Worm (Caenorhabditis elegans): ENCODE results near the gene acs-6.

Gene acs-6

ce11 chrII:7024897-7025852 is 36.7 kb upstream of the acs-6 start, which contains the start of gene znf-598 (continued):
- TF ChIP-seq gei-17 (GFP tag; optimal IDR thresholded peaks at IDR 0.05), result no peak

DNA sequence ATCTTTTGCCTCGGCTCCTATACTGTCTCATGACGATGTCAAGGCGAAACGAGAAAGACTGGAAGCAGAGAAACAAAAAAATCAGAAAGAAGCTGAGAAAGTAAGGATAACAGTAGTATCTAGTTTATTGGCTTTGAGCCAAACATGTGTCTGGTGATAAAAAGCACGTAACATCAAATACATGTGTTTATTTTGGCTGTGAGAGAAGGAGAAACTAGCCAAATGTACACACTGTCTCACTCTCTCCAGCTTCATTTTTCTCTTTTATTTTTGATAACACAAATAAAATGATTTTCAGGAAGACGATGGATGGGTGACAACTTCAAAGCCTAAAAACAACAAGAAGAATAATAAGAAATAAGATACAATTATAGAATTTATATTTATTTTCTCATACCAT is 32.3 kb upstream of the acs-6 start:
- TF ChIP-seq ama-1 (optimal IDR thresholded peaks at IDR 0.05), result no peak
- TF ChIP-seq ama-1 (GFP tag; optimal IDR thresholded peaks at IDR 0.05), result no peak
- TF ChIP-seq nhr-179 (tag; optimal IDR thresholded peaks at IDR 0.05), result no peak
- no peak for TF ChIP-seq xnd-1 (tag; optimal IDR thresholded peaks at IDR 0.05)
- no peak for TF ChIP-seq ccch-3 (GFP tag; optimal IDR thresholded peaks at IDR 0.05)
- TF ChIP-seq F57A8.1 (GFP tag; optimal IDR thresholded peaks at IDR 0.05), result no peak
- TF ChIP-seq Y79H2A.3 (GFP tag; conservative IDR thresholded peaks at IDR 0.05), result no peak
- TF ChIP-seq fkh-3 (tag; optimal IDR thresholded peaks at IDR 0.05), result no peak
- TF ChIP-seq let-526 (GFP tag; IDR thresholded peaks at IDR 0.05), result no peak

DNA sequence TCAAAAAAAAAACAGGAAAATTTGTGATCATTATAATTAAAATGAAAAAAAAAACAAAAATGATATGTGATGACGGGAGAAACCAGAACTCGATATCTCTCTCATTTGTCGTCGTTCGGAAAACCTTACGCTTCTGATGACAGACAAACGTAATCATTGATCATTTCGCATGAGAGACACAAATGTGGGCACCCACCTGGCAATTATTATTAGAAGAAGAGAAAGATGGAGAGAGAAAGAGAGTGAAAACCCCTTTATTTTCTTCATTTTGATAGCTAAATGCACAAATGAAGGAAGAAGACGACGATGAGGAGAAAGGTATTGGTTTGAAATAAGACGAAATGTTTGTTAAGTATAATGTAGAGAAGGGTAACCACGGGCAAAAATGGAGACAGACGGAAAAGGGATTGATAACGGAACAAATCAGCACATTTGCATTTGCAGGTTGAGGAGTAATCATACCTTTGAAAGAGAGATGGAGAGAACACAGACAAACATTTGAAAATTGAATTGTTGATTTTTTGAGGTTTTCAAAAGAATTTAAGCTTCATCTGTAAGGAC is 30.6 kb upstream of the acs-6 start:
- no peak for TF ChIP-seq lsl-1 (GFP tag; optimal IDR thresholded peaks at IDR 0.05)
- TF ChIP-seq let-607 (tag; optimal IDR thresholded peaks at IDR 0.05), result peak in 1 of 2 experiments; percentile 20
- TF ChIP-seq nhr-80 (tag; optimal IDR thresholded peaks at IDR 0.05), result peak; percentile 84
- no peak for TF ChIP-seq mxl-1 (tag; optimal IDR thresholded peaks at IDR 0.05)

- peak; percentile 91 for TF ChIP-seq F33H1.4 (GFP tag; IDR thresholded peaks at IDR 0.05)
- TF ChIP-seq Y56A3A.18 (GFP tag; IDR thresholded peaks at IDR 0.05), result no peak
- peak; percentile 49 for TF ChIP-seq F49E8.2 (tag; optimal IDR thresholded peaks at IDR 0.05; ENCODE audit: insufficient read depth)
- TF ChIP-seq ztf-25 (GFP tag; IDR thresholded peaks at IDR 0.05), result no peak
- TF ChIP-seq ekl-4 (GFP tag; IDR thresholded peaks at IDR 0.05), result no peak
- peak; percentile 90 for TF ChIP-seq madf-8 (GFP tag; conservative IDR thresholded peaks at IDR 0.05)
- no peak for TF ChIP-seq sea-2 (GFP tag; IDR thresholded peaks at IDR 0.05)
- no peak for TF ChIP-seq ZK185.1 (tag; optimal IDR thresholded peaks at IDR 0.05; ENCODE audit: poor library complexity, severe bottlenecking)
- no peak for TF ChIP-seq ceh-27 (GFP tag; optimal IDR thresholded peaks at IDR 0.05)
- peak; percentile 66; the same call in 1 of the 2 replicates for TF ChIP-seq B0019.2 (GFP tag; conservative IDR thresholded peaks at IDR 0.05)
- peak; percentile 69 for TF ChIP-seq dox-1 (GFP tag; IDR thresholded peaks at IDR 0.05)
- no peak for TF ChIP-seq hlh-12 (tag; optimal IDR thresholded peaks at IDR 0.05)
- peak; percentile 76 for TF ChIP-seq dpl-1 (GFP tag; optimal IDR thresholded peaks at IDR 0.05)
- peak; percentile 58 for TF ChIP-seq lin-54 (GFP tag; optimal IDR thresholded peaks at IDR 0.05)
- TF ChIP-seq Y79H2A.3 (GFP tag; conservative IDR thresholded peaks at IDR 0.05), result no peak
- TF ChIP-seq tlf-1 (GFP tag; optimal IDR thresholded peaks at IDR 0.05), result peak; percentile 47
- no peak for TF ChIP-seq nfya-1 (tag; optimal IDR thresholded peaks at IDR 0.05; ENCODE audit: borderline replicate concordance, insufficient read depth)
- no peak for TF ChIP-seq ceh-40 (GFP tag; IDR thresholded peaks at IDR 0.05)
- TF ChIP-seq snpc-1.3 (tag; optimal IDR thresholded peaks at IDR 0.05; ENCODE audit: insufficient read depth), result peak; percentile 8
- TF ChIP-seq unc-130 (GFP tag; optimal IDR thresholded peaks at IDR 0.05), result peak; percentile 30
- no peak for TF ChIP-seq snpc-1.1 (tag; optimal IDR thresholded peaks at IDR 0.05; ENCODE audit: insufficient read depth)
- TF ChIP-seq hsf-1 (GFP tag; IDR thresholded peaks at IDR 0.05), result peak; percentile 90
- peak; percentile 91 for TF ChIP-seq efl-1 (GFP tag; optimal IDR thresholded peaks at IDR 0.05)
- TF ChIP-seq F37B4.10 (GFP tag; IDR thresholded peaks at IDR 0.05), result no peak
- peak; percentile 92 for TF ChIP-seq ceh-91 (GFP tag; IDR thresholded peaks at IDR 0.05)
- TF ChIP-seq F57A8.1 (GFP tag; optimal IDR thresholded peaks at IDR 0.05), result no peak
- TF ChIP-seq athp-1 (tag; optimal IDR thresholded peaks at IDR 0.05), result no peak
- 0 out of 2 replicates have a peak, but pooled peaks have one; percentile 45 for TF ChIP-seq Y95B8A.8 (GFP tag; IDR thresholded peaks at IDR 0.05)
These were observed 24.0 kb upstream of the acs-6 start, which contains the start of gene cin-4 for ce11 chrII:7037659-7038342. Gene cin-4, plus strand, starts transcription at chrII:7038292.
